Worm (Caenorhabditis elegans) whole organism, L1 larva: Measurements from ENCODE around the gene nhr-133.

Experiments
- pag-3 ChIP-seq: sonication (generic microtip); optimal IDR thresholded peaks from 2 replicates; lab custom pipeline; 2017; ENCODE audit warnings: missing genetic modification characterization, mild to moderate bottlenecking, missing compliant biosample characterization, antibody characterized with exemption, borderline replicate concordance; ENCODE audit not compliant: insufficient read depth
- unc-62 ChIP-seq: fragments of 150-350 bp; optimal IDR thresholded peaks from 2 replicates; lab custom pipeline; 2014; ENCODE audit warnings: missing biosample characterization, missing genetic modification reagents, missing genetic modification characterization

- TF ChIP-seq pag-3 (tag; lab: Kevin White, UChicago) = no peak
- no peak for TF ChIP-seq unc-62
These were observed 42.7 kb upstream of the nhr-133 start, which contains the start of gene str-253 for ce11 chrV:2254553-2255124.
